Fruit fly (Drosophila melanogaster) whole organism, larva: ENCODE results near the gene Zir.

Experiments
- noc ChIP-seq: fragments of 200-800 bp; sonication (Bioruptor generic); optimal IDR thresholded peaks from 3 replicates; lab custom pipeline; 2019; ENCODE audit warnings: missing biosample characterization, mild to moderate bottlenecking, missing genetic modification characterization, moderate library complexity

Zir gene

dm6 chr2L:82080-82479 is 12.5 kb upstream of the Zir start:
- no peak for TF ChIP-seq noc

DNA sequence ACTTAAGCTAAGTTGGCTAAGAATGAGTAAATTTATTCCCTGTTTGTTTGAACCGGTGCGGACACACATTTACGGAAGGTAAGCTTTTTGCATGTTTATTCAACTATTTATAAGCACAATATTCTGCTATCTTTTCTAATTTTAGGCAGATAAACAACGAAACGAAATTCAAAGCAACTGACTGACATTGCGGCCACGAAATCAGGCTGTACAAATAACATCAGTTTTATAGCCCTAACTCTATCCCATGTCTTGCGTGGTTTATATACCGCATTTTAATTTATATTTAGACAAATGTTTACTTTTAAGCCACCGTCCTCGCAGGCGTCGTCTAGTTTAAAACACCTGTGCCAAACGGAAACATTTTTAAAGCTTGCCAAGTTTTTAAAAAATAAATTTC is 9.4 kb upstream of the Zir start:
- peak; percentile 66 for TF ChIP-seq noc

dm6 chr2L:85701-86100 is 8.8 kb upstream of the Zir start:
- no peak for TF ChIP-seq noc

- peak; percentile 82 for TF ChIP-seq noc
These were observed 7.2 kb upstream of the Zir start, which contains the start of gene net for dm6 chr2L:87255-87723. Gene net (minus strand): TSS chr2L:87387.

DNA sequence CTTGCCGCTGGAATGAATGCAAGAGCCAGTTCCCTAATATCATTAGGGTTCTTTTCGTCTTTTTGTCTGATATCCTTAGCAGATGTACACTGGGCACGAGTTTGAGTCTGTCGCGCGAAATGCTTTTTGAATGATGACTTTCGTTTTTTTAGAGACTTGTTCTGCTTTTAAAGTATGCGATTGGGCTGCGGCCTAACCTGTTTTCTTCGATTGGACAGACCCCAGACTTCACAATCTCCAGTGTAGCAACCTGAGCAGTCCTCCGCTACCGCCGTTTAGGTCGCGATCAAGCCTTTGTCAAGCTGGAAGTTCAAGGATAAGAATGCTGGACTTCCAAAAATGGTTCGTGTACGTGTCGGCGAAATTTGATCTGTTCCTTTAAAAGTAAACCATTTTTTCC is 6.0 kb upstream of the Zir start:
- TF ChIP-seq noc = no peak

DNA sequence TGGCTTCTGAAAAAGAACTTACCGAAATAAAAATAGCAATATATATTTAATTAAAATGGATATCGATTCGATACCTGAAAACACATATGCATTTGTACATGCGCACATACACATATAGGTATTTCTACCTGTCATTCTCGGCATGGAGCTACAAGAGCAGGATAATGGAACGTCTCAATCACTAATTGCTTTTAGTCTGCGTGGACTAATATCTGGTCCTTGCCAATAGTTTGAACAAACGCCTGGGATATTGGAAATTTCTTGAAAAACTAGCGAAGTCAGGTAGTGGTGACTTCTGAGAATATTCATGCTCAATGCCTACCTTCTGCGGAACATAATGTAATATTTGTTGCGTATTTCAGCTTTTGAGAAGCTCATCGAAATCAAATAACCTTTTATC is 5.4 kb upstream of the Zir start:
- TF ChIP-seq noc = no peak

- no peak for TF ChIP-seq noc
These were observed 4.5 kb upstream of the Zir start for dm6 chr2L:90081-90480.

dm6 chr2L:91333-91732 is 3.2 kb upstream of the Zir start:
- no peak for TF ChIP-seq noc

DNA sequence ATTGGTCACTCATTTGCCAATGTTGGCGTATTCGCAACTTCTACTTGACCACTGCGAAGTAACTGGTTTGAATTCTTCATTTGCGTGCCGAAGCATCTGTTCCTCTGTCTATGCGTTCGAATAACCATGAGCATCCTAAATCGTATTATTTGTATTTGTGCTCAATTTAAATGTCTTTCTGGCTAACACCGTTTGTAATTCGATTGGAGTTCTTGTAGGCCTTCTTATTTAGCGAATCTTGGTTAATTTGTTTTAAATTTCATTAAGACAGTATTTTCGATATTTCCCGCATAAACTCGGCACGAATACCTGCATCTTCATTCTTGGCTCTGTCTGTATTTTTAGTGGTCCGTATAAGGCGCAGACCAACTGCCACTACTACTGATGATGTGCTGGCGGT is 2.7 kb upstream of the Zir start:
- no peak for TF ChIP-seq noc

- no peak for TF ChIP-seq noc
These were observed 1.5 kb upstream of the Zir start for dm6 chr2L:92993-93392.

- no peak for TF ChIP-seq noc
These were observed 443 bp upstream of the Zir start for dm6 chr2L:94096-94495.

dm6 chr2L:102161-102761 is 7.7 kb downstream of the Zir start, which contains the start of gene Creld:
Gene Creld (plus strand): TSS chr2L:102380.
- TF ChIP-seq noc = no peak

DNA sequence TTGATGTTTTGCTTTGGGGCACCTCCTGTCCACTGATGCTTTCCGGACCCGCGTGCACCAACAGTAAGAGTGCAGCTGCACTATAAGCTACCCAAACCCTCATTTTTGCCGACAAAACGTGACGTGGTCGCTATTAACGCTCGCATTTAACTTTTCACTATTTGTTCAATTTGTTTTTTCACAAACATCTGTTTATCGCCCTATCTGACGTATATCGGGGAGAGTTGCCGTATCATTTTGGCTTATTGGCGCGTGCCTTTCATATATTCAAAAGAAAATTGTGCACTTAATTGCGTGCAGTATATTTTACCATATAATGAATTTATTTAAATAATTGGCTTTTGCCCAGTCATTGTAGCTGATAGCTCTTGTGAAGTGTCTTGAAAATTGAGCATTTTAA is 12.0 kb downstream of the Zir start, which contains the start of the genes Nhe1 and Sam-S:
Gene Nhe1 (minus strand): TSS at position 193 of the 400 bp plus-strand sequence.
Gene Sam-S (plus strand): TSS at position 364 of the 400 bp plus-strand sequence.
- TF ChIP-seq noc = no peak

- TF ChIP-seq noc = no peak
These were observed 12.5 kb downstream of the Zir start for dm6 chr2L:107032-107431.

DNA sequence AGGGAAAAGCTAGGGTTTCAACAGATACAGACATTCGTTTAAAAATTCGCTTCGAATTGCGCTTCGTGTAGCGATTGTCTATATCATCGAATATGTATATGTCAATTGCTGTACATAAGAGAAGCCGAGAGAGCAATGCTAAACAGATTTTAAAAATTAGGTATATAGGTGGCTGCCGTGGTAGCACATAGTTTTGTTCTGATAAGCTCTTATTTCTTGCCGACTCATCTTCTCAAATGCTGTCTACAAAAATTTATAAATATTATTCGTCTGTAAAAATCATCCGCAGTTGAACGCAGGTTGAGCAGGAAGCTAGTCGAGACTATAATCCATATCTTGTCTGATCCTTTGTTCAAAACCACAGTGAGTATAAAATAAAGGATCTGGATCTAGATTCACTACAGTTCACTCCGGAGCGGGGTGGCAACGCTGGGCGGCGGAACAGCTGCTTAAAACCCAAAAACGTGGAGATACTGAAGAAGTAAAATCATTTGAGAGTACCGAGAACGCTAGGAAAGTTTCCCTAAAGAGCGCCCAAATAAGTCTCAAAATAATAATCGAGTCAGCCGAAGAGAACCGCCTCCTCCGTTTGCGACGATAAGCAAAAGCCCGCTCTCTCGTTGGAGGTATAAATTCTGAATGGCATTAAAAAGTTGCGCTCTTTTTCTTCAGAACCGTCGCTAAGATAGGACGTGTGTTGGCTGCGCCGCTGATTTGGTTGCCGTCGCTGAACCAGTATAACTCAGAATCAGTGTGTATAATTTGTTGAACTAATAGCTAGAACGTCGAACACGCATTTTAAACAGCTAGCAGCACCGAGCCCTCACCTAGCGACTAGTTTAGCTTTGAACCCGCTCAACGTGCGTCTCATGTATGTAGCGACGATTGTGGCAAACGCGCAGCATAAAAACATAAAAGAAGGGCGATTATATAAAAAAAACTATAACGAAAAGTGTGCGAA is 13.2 kb downstream of the Zir start:
- no peak for TF ChIP-seq noc

DNA sequence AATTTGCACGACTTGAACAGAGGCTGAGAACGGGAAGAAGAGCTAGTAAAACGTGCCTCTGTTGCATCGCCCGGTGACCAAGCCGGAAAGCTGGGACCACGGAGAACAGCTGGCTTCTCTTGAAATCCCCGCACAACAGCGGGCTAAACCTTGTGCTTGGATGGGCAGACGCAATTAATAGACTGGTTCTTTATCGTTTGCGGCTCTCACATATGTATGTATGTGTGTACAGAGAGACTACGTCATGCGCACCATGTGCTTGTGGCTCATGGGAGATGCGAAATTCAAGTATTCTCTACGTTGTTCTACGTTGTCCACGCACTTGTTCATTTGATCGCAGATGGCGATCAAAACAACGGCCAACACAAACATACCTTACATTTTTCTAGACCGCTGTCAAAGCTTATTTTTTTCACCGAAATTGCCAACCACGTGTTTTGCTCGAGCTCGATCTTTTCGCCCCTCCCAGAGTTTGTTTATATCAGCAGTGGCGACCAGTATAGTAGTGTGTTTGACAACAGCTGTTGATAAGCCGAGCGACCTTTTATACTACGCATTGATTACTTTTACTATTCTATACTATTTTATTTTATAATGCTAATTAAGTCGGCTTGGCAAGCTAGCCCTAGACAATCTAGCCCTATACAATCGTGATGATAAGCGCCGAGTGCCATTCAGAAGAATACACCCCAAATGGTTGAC is 14.7 kb downstream of the Zir start:
- peak; percentile 24 for TF ChIP-seq noc

DNA sequence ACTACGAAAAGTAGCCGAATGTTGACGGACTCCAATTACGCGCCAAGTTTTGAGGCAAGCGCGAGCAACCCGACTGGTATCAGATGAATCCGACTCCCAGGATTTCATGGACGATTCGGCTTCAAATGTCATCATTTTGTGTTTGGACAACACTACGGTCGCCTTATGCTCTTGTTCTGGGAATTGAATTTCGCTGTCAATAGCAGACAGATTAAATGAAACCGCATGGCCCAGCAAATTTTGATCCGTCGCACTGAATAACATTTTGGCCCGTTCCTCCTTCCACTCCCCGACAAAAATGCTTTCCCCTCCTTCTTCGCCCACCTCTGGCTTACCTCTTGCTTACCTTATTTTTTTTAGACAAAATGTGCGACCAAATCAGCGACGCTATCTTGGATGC is 15.5 kb downstream of the Zir start:
- no peak for TF ChIP-seq noc
